Worm (Caenorhabditis elegans): ENCODE data around the gene C07B5.4.

The C07B5.4 gene

ce11 chrX:9529360-9529759, at the start of gene C07B5.4:
TSS of gene C07B5.4 (plus strand) at chrX:9529660.
- TF ChIP-seq skn-1 (tag; optimal IDR thresholded peaks at IDR 0.05) = no peak
- peak in 1 of 2 experiments; percentile 28 for TF ChIP-seq unc-62 (GFP tag; optimal IDR thresholded peaks at IDR 0.05 in 1 of 2)
- TF ChIP-seq unc-62 (tag; optimal IDR thresholded peaks at IDR 0.05) = no peak

ce11 chrX:9483754-9484153, 45.7 kb upstream of the C07B5.4 start:
- peak in 1 of 2 experiments; percentile 89 for TF ChIP-seq unc-62 (GFP tag; optimal IDR thresholded peaks at IDR 0.05 in 1 of 2)
- TF ChIP-seq unc-62 (tag; optimal IDR thresholded peaks at IDR 0.05) = no peak
- no peak for TF ChIP-seq T26A8.4 (GFP tag; IDR thresholded peaks at IDR 0.05)

ce11 chrX:9486160-9486559, 43.3 kb upstream of the C07B5.4 start:
- peak; percentile 88 for TF ChIP-seq aha-1 (tag)
- no peak for TF ChIP-seq nhr-25 (tag; optimal IDR thresholded peaks at IDR 0.05; ENCODE audit: borderline replicate concordance, insufficient read depth)

- TF ChIP-seq zip-11 (GFP tag; IDR thresholded peaks at IDR 0.05) (no peak), nhr-28 (tag; optimal IDR thresholded peaks at IDR 0.05) (peak; percentile 24), duxl-1 (tag; optimal IDR thresholded peaks at IDR 0.05; ENCODE audit: poor library complexity) (no peak), hlh-11 (tag; optimal IDR thresholded peaks at IDR 0.05) (peak; percentile 5), lim-7 (GFP tag; IDR thresholded peaks at IDR 0.05) (no peak), Y105C5A.15 (GFP tag; IDR thresholded peaks at IDR 0.05) (no peak), T26A8.4 (GFP tag; IDR thresholded peaks at IDR 0.05) (no peak), hlh-30 (tag; optimal IDR thresholded peaks at IDR 0.05; ENCODE audit: insufficient read depth) (peak; percentile 55), gei-8 (GFP tag; optimal IDR thresholded peaks at IDR 0.05) (no peak), nhr-111 (GFP tag; optimal IDR thresholded peaks at IDR 0.05) (no peak), pqm-1 (tag; optimal IDR thresholded peaks at IDR 0.05) (no peak), nhr-77 (tag; optimal IDR thresholded peaks at IDR 0.05) (no peak), ceh-44 (GFP tag; IDR thresholded peaks at IDR 0.05) (no peak), nhr-102 (tag; optimal IDR thresholded peaks at IDR 0.05) (no peak), dmd-8 (GFP tag; IDR thresholded peaks at IDR 0.05) (no peak), Y75B8A.6 (GFP tag; IDR thresholded peaks at IDR 0.05) (no peak), lin-38 (GFP tag; IDR thresholded peaks at IDR 0.05) (no peak), unc-62 (GFP tag; optimal IDR thresholded peaks at IDR 0.05 in 1 of 2) (no peak), unc-62 (tag; optimal IDR thresholded peaks at IDR 0.05) (no peak), nhr-41 (GFP tag; IDR thresholded peaks at IDR 0.05) (no peak), spr-3 (GFP tag; optimal IDR thresholded peaks at IDR 0.05) (no peak), ceh-20 (GFP tag; IDR thresholded peaks at IDR 0.05) (0 out of 2 replicates have a peak, but pooled peaks have one; percentile 23), ztf-11 (tag; optimal IDR thresholded peaks at IDR 0.05) (no peak)
These were observed 39.9 kb upstream of the C07B5.4 start for ce11 chrX:9489578-9489977.

- TF ChIP-seq F10B5.3 (tag; optimal IDR thresholded peaks at IDR 0.05) = no peak
- TF ChIP-seq unc-62 (GFP tag; optimal IDR thresholded peaks at IDR 0.05 in 1 of 2) = peak in 1 of 2 experiments; percentile 19
- no peak for TF ChIP-seq unc-62 (tag; optimal IDR thresholded peaks at IDR 0.05)
- TF ChIP-seq nhr-28 (tag; optimal IDR thresholded peaks at IDR 0.05) = peak; percentile 52
- TF ChIP-seq jun-1 (tag; optimal IDR thresholded peaks at IDR 0.05) = no peak
- TF ChIP-seq aha-1 (tag) = peak; percentile 75
- no peak for TF ChIP-seq daf-16 (GFP tag; optimal IDR thresholded peaks at IDR 0.05)
- no peak for TF ChIP-seq daf-16 (tag; optimal IDR thresholded peaks at IDR 0.05)
- 0 out of 2 replicates have a peak, but pooled peaks have one; percentile 11 for TF ChIP-seq dmd-6 (GFP tag; IDR thresholded peaks at IDR 0.05)
- TF ChIP-seq R02D3.7 (tag; optimal IDR thresholded peaks at IDR 0.05) = no peak
- peak; percentile 6 for TF ChIP-seq mxl-3 (GFP tag; optimal IDR thresholded peaks at IDR 0.05)
- TF ChIP-seq zfp-2 (tag; optimal IDR thresholded peaks at IDR 0.05) = no peak
- no peak for TF ChIP-seq duxl-1 (tag; optimal IDR thresholded peaks at IDR 0.05; ENCODE audit: poor library complexity)
- TF ChIP-seq zfp-3 (GFP tag; conservative IDR thresholded peaks at IDR 0.05) = no peak
- TF ChIP-seq unc-39 (tag; optimal IDR thresholded peaks at IDR 0.05) = no peak
- no peak for TF ChIP-seq ZK546.5 (tag; optimal IDR thresholded peaks at IDR 0.05)
- TF ChIP-seq T20F7.1 (GFP tag; optimal IDR thresholded peaks at IDR 0.05) = no peak
- no peak for TF ChIP-seq nhr-76 (tag; optimal IDR thresholded peaks at IDR 0.05)
These were observed 38.0 kb upstream of the C07B5.4 start for ce11 chrX:9491439-9491838.

All from whole organism, L4 larva.